Worm (Caenorhabditis elegans) whole organism, L1 larva: ENCODE data around the gene F14D7.9.

Experiments
- blmp-1 ChIP-seq: fragments of 150-350 bp; optimal IDR thresholded peaks from 2 replicates; lab custom pipeline; 2014; ENCODE audit warnings: missing biosample characterization, missing genetic modification characterization
- egl-27 ChIP-seq, 2 experiments: fragments of 150-350 bp in 1 of 2; sonication (generic microtip); optimal IDR thresholded peaks; 3 replicates each; lab custom pipeline; 2017 to 2018; ENCODE audit warnings: missing biosample characterization in 2 of 2, missing genetic modification characterization in 2 of 2, missing genetic modification reagents in 2 of 2
- lin-15B ChIP-seq: fragments of 150-350 bp; sonication (generic microtip); optimal IDR thresholded peaks from 3 replicates; lab custom pipeline; 2014; ENCODE audit warnings: missing biosample characterization, missing genetic modification characterization
- snpc-4 ChIP-seq: fragments of 150-350 bp; optimal IDR thresholded peaks from 2 replicates; lab custom pipeline; 2014; ENCODE audit warnings: missing biosample characterization, missing genetic modification characterization
- unc-62 ChIP-seq: fragments of 150-350 bp; optimal IDR thresholded peaks from 2 replicates; lab custom pipeline; 2014; ENCODE audit warnings: missing biosample characterization, missing genetic modification reagents, missing genetic modification characterization
- zag-1 ChIP-seq: fragments of 150-350 bp; optimal IDR thresholded peaks from 2 replicates; lab custom pipeline; 2014; ENCODE audit warnings: missing biosample characterization, missing genetic modification characterization

DNA sequence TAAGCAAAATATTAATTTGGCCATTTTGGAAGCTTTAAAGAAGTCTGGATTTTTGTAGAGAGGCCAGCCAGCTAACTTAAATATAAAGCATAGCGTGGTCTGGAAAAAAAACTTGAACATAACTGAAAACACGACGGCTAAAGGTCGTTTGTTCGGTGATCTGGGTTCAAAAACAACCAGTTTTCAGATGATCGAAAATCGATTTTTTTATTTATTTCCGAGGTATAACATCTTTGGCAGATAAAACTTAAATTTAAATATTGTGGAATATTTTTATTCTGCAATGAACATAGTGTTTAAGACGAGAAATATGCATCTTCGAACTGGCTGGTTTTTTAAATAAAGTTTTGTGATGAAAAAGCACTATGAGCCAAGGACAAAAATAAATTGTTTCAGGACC lies 25.9 kb upstream of the F14D7.9 start, which contains the start of gene F40G12.4:
- TF ChIP-seq unc-62 (GFP tag; lab: Kevin White, UChicago) (no peak), zag-1 (tag; lab: Kevin White, UChicago) (no peak), blmp-1 (no peak), egl-27 (tag; optimal IDR thresholded peaks at IDR 0.05; lab: Kevin White, UChicago) (no peak), lin-15B (tag; lab: Kevin White, UChicago) (no peak), snpc-4 (tag; lab: Kevin White, UChicago) (no peak)
